Worm (Caenorhabditis elegans): Measurements from ENCODE around the gene phf-34.

The phf-34 gene

ce11 chrX:9905840-9906239, 6.6 kb upstream of the phf-34 start, which contains the start of gene F21G4.5:
Gene F21G4.5, plus strand, starts transcription at chrX:9906140.
- TF ChIP-seq unc-62 (GFP tag; optimal IDR thresholded peaks at IDR 0.05): no peak

DNA sequence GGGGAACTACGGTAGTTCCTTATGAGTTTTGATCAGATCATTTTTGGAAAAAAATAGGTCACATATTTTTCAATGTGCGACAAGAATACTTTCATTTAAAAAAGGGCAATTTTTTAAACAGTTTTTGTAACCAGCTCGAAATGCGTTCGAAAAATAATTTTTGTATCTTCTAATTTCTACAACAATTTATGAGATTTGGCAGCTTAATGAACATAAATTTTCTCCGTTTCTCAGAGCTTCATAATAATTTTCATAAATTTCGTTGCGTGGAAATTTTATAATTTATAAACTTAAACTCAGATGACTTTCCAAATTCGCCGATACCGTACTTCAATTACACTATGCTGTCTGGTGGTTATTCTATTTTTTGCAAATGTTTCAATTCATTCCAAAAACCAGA, 4.4 kb downstream of the phf-34 start, which contains the start of gene F21G4.3:
F21G4.3 (plus strand) TSS at position 301 of the 400 bp plus-strand sequence.
- TF ChIP-seq unc-62 (GFP tag; optimal IDR thresholded peaks at IDR 0.05): no peak

- no peak for TF ChIP-seq unc-62 (GFP tag; optimal IDR thresholded peaks at IDR 0.05)
Measured at ce11 chrX:9893069-9893468, 6.2 kb downstream of the phf-34 start.

ce11 chrX:9892323-9892722, 7.0 kb downstream of the phf-34 start, which contains the start of gene F21G4.1:
Gene F21G4.1, minus strand, starts transcription at chrX:9892328.
- no peak for TF ChIP-seq unc-62 (GFP tag; optimal IDR thresholded peaks at IDR 0.05)

ce11 chrX:9883837-9884324, 15.4 kb downstream of the phf-34 start, which contains the start of gene mrp-4:
Gene mrp-4, plus strand, starts transcription at chrX:9884274.
- TF ChIP-seq unc-62 (GFP tag; optimal IDR thresholded peaks at IDR 0.05): no peak

ce11 chrX:9882572-9882971, 16.7 kb downstream of the phf-34 start:
- TF ChIP-seq unc-62 (GFP tag; optimal IDR thresholded peaks at IDR 0.05): no peak

DNA sequence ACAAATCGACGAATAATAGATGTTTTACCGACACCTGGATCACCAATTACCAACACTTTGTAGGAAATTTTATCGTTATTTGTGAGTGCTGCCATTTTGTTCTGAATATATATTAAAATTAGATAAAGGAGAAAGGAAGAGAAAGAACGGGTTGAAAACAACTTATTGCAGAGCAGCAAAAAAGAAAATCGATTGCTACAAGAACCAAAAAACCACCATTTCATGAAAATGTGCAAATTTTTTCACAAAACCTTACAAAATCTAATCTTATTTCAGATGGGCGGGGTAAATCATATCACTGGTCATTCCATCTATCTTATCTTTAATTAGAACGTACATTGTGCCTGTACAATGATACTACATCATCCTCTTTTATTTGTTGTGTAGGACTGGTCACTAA, 17.2 kb downstream of the phf-34 start, which contains the start of gene glo-1:
glo-1 (minus strand) TSS at position 101 of the 400 bp plus-strand sequence.
- TF ChIP-seq unc-62 (GFP tag; optimal IDR thresholded peaks at IDR 0.05): no peak

DNA sequence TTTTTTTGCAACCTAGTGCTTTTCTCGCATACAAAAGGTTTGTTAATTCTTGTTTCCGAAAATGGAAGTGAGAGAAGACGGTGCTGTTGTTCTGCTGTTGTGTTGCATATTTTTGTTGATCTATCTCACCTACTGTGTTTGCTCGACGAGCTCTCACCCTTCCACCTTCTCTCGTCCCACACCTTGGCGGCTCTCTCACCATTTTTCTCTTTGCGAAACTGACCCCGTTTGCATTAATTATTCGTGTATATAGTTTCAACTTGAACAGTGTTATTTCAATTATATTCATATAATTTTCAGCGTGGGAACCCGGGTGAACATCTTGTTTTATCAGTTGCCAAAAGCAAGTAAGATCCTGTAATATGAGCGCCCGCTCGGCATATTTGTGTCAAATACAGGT, 22.2 kb downstream of the phf-34 start, which contains the start of gene R07B1.9:
R07B1.9 (plus strand) TSS at position 301 of the 400 bp plus-strand sequence.
- TF ChIP-seq unc-62 (GFP tag; optimal IDR thresholded peaks at IDR 0.05): no peak

DNA sequence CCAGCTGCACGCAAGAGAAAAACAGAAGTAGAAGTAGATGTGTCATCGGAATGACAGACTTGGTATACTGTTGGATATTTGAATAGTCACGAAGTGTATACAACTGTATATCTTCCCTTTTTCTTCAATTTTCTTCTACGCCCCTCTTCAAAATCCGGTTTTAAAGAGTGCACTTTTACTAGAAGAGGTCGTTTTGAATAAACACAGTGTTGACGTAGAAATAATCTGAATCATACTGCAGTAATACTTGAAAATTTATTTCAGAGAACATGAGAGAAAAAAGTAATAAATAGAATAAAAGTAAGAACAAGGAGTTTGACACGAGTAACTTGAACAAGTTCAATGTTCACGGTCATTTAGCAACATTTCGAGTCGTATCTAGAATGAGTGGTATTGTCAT, 26.7 kb downstream of the phf-34 start, which contains the start of gene R07B1.8:
R07B1.8 (minus strand) TSS at position 101 of the 400 bp plus-strand sequence.
- no peak for TF ChIP-seq unc-62 (GFP tag; optimal IDR thresholded peaks at IDR 0.05)

DNA sequence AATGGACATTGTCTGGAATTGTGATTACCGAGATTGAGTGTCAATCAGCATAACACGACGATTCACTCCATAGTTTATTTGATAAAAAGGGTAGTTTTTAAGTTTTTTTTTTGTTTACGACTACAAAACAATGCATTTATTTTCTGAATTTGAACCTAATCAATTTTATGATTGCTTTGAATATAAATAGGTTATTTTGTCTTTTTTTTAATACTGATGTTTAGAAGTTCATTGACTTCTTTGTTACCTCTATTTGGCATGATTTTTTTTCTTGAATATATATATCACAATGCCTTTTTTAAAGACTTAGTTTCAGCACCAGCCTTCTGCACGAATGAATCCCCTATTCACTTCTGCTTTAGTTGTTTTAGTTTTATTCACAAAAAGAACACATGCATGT, 29.8 kb downstream of the phf-34 start, which contains the start of gene R07B1.13:
R07B1.13 (plus strand) TSS at position 301 of the 400 bp plus-strand sequence.
- TF ChIP-seq unc-62 (GFP tag; optimal IDR thresholded peaks at IDR 0.05): no peak

- no peak for TF ChIP-seq unc-62 (GFP tag; optimal IDR thresholded peaks at IDR 0.05)
Measured at ce11 chrX:9868820-9869219, 30.5 kb downstream of the phf-34 start, which contains the start of gene R07B1.7. Gene R07B1.7, plus strand, starts transcription at chrX:9869120.

DNA sequence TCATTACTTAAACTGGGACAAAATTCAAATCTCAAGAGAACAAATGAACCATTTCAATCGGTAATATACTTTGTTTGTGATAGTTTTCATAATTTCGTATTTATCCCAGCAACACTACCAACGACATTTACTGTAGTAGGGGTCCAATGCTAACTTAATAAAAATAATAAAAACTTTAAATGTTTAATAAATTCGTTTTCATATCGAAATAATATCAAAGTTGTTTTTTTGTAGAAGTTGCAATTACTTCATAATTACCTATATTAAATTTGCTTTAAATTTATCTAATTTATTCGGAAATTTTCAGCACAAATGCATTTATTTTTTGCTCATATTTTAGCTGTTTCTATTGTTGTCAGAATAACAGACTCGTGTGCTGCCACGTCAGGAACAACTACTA, 32.9 kb downstream of the phf-34 start, which contains the start of gene R07B1.6:
R07B1.6 (plus strand) TSS at position 301 of the 400 bp plus-strand sequence.
- TF ChIP-seq unc-62 (GFP tag; optimal IDR thresholded peaks at IDR 0.05): no peak

DNA sequence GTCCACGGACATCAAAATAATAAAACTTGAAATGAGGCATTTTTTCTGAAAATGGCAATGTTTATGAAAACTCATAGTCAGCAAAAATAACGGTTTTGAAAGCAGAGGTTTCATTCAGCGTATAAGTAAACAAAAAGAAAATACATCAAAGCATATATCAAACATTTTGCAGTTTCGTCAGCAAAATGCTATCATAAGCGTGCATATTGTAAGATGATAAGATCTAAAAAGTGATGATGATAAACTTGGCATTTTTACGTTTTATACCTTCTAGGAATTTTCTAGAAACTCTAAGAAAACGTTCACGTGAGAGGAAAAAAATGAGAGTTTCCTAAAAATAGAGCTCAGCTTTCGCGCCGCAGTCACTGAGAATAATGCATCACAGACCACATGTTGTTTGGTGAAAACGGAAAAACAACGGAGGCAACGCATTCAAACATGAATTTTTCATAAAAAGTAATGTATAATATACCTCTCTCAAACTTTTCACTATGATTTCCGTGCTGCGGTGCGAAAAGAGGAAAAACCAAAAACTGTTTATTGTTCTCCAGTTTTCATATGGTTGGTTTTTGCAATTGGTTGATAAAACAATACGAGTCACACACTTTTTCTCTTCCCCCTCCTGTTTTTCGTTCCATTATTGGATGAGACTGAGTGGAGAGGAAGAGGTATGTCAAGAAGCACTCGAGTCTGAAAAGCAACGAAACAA, 36.2 kb downstream of the phf-34 start, which contains the start of the genes gst-36 and R07B1.5:
gst-36 (minus strand) TSS at position 45 of the 709 bp plus-strand sequence.
R07B1.5 (plus strand) TSS at position 665 of the 709 bp plus-strand sequence.
- TF ChIP-seq unc-62 (GFP tag; optimal IDR thresholded peaks at IDR 0.05): no peak

ce11 chrX:9858069-9858468, 41.2 kb downstream of the phf-34 start, which contains the start of gene scav-5:
Gene scav-5, plus strand, starts transcription at chrX:9858365.
- no peak for TF ChIP-seq unc-62 (GFP tag; optimal IDR thresholded peaks at IDR 0.05)

DNA sequence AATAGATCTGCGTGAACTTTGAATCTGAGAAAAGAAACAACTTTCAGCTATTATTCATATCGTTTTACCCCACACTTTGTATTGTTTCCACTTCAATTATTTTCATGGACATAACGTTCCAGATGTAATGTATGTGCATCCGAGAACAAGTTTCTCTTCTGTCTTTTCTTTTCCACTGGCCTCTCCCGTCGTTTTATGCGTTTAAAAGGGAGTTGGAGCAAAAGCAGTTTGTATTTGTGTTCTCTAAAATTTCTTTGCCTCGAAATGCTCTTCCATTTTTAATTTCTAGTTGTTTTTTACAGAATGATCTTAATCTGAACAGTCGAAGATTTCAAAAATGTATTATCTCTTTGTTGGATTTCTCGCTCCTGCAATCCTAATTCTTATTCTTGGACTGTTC, 42.7 kb downstream of the phf-34 start, which contains the start of gene R07B1.11:
R07B1.11 (plus strand) TSS at position 301 of the 400 bp plus-strand sequence.
- no peak for TF ChIP-seq unc-62 (GFP tag; optimal IDR thresholded peaks at IDR 0.05)

DNA sequence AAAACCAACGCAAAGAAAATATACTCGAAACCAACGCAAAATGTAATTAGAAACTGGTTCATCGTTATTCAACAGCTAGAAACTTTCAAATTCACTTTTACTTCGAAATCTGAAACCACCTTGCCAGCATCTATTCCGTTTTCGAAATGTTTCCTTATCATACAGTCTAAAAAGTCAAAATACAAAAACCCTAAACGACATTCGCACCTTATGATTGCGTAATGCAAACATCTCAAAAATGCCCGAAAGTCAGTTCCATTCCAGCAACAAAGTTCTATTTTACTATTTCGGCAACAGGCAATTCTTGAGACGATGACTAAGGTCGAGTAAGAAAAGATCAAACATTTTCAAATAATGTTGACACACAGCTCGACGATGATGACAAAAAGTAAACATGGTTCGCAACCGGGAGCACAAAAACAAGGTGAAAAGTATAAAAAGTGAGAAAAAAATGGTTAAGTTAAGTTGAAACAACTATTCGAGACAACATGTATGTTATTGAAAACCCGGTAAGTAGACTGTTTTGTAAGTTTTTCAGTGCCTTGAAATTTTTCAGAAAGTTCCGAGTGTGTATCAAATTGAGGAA, 47.4 kb downstream of the phf-34 start, which contains the start of gene lec-7:
lec-7 (plus strand) TSS at position 297 of the 586 bp plus-strand sequence.
- TF ChIP-seq unc-62 (GFP tag; optimal IDR thresholded peaks at IDR 0.05): no peak

All from whole organism, dauer.